Worm (Caenorhabditis elegans): ENCODE results near the gene arx-5.

The arx-5 gene

DNA sequence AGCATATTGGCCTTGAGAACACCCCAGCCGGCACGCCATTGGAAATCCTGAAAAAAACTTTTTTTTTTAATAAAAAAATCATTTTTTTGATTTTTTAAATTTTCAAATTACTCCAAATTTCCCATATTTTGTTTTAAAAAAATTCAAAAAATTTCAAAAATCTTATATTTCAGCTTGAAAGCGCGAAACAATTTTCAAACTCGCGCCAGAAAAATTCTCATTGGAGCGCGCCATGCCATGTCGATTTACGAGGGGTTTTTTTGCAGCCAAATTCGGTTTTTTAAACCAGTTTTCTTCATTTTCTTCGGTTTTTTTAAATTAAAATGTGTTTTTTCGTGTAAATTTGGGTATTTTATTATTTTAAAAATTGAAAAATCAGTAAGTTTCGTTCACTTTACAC, 1.2 kb upstream of the arx-5 start:
- TF ChIP-seq snu-23 (GFP tag; optimal IDR thresholded peaks at IDR 0.05) (no peak), efl-1 (optimal IDR thresholded peaks at IDR 0.05) (no peak), efl-1 (GFP tag; optimal IDR thresholded peaks at IDR 0.05 in 1 of 2) (peak in 1 of 2 experiments; percentile 14)

DNA sequence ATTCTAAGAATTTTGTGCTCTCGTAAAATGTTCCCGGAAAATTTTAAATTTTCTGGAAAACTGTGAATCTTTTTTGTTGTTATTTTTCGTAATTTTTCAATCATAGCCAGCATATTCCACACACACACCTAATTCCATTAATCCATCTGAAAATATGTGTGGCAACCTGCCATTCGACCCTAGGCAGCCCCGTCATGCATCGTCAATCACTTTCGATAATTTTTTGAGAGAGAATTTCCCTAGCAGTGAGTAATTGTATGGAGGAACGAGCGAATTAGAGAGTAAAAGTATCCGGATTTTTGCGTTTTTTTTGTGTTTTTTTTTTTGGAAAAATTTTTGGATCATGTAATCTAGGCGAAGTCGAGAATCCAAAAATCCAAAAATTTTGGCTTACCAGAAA, 4.7 kb downstream of the arx-5 start, which contains the start of gene BE10.4:
Gene BE10.4, plus strand, starts transcription at position 301 of the 400 bp plus-strand sequence.
- TF ChIP-seq blmp-1 (tag; optimal IDR thresholded peaks at IDR 0.05) (peak; percentile 20), nhr-12 (tag; optimal IDR thresholded peaks at IDR 0.05) (no peak), elt-3 (tag; optimal IDR thresholded peaks at IDR 0.05) (no peak), nhr-47 (tag; optimal IDR thresholded peaks at IDR 0.05) (no peak), efl-3 (GFP tag; optimal IDR thresholded peaks at IDR 0.05) (no peak), ama-1 (optimal IDR thresholded peaks at IDR 0.05) (no peak), efl-1 (optimal IDR thresholded peaks at IDR 0.05) (no peak), efl-1 (GFP tag; optimal IDR thresholded peaks at IDR 0.05 in 1 of 2) (peak in 1 of 2 experiments; percentile 81)

DNA sequence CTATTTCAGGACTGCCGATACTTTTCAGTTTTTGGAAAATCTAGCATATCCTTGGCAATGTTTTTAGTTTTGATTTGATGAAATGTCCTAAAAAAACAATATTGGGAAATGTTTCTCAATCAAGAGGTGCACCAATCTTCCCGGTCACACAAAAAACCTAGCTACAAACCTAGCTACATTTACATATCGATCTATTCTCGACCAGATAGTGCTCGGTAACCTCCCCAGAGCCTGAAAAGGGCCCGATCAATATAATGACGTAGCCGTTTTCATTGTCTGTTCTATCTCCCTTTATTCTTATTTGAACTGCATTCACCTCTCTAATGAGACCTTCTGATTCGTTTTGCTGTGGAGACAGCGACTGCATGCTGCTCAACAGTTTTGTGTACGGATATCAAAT, 10.2 kb downstream of the arx-5 start, which contains the start of gene BE10.3:
Gene BE10.3, plus strand, starts transcription at position 301 of the 400 bp plus-strand sequence.
- TF ChIP-seq alr-1 (tag; optimal IDR thresholded peaks at IDR 0.05; ENCODE audit: borderline replicate concordance) (no peak), nhr-71 (tag; optimal IDR thresholded peaks at IDR 0.05) (no peak), C16A3.4 (tag; optimal IDR thresholded peaks at IDR 0.05) (no peak), aly-2 (tag; optimal IDR thresholded peaks at IDR 0.05) (no peak), ceh-90 (tag; optimal IDR thresholded peaks at IDR 0.05) (no peak)

DNA sequence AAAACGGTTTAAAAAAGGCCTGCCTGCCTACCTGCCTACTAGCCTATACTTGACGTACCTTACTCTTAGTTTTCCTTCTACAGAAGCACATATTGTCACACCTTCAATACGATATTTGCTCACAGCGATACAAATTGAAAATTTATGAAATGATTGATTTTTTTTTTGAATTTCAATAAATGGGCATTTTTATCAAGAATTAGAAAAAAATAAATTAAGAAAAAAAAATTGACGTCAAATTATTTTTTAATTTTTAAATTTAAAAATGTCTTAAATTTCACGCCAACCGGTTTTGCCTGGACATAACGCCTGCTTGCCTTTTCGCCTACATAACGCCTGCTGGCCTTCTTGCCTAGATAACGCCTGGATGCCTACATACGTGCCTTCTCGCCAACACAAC, 11.2 kb downstream of the arx-5 start, which contains the start of gene BE10.5:
Gene BE10.5, minus strand, starts transcription at position 101 of the 400 bp plus-strand sequence.
- TF ChIP-seq unc-86 (tag; optimal IDR thresholded peaks at IDR 0.05): no peak
- TF ChIP-seq ceh-8 (GFP tag; optimal IDR thresholded peaks at IDR 0.05): no peak
- no peak for TF ChIP-seq ztf-4 (tag; optimal IDR thresholded peaks at IDR 0.05)
- no peak for TF ChIP-seq nhr-237 (tag; optimal IDR thresholded peaks at IDR 0.05)
- no peak for TF ChIP-seq aly-2 (tag; optimal IDR thresholded peaks at IDR 0.05)
- TF ChIP-seq mdl-1 (tag; optimal IDR thresholded peaks at IDR 0.05): no peak
- TF ChIP-seq nhr-28 (tag; optimal IDR thresholded peaks at IDR 0.05): no peak
- TF ChIP-seq efl-1 (optimal IDR thresholded peaks at IDR 0.05): no peak
- no peak for TF ChIP-seq efl-1 (GFP tag; optimal IDR thresholded peaks at IDR 0.05 in 1 of 2)
- TF ChIP-seq hlh-17 (GFP tag; optimal IDR thresholded peaks at IDR 0.05; ENCODE audit: borderline replicate concordance): no peak
- TF ChIP-seq snpc-4 (tag; optimal IDR thresholded peaks at IDR 0.05): no peak
- TF ChIP-seq lin-39 (tag; optimal IDR thresholded peaks at IDR 0.05): no peak
- TF ChIP-seq ceh-82 (tag; optimal IDR thresholded peaks at IDR 0.05): no peak
- no peak for TF ChIP-seq tbx-2 (tag; optimal IDR thresholded peaks at IDR 0.05)

DNA sequence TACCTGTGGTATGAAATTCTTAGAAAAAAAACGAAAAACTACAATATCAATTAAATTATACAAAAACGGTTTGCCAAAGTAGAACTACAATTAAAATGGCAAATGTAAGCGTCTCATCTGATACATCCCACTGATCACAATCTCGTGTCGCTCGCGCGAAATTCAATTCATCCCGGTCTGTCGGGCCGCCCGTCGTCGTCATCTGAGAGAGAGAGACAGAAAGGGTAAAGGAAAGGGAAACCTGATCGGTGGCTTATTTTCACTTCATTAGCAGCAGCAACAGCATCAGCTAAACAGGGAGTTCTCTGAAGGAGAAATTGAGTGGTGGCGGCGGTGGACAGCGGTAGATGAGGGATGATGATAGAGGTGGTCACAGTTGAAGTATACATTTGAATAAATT, 17.4 kb downstream of the arx-5 start:
- no peak for TF ChIP-seq snu-23 (GFP tag; optimal IDR thresholded peaks at IDR 0.05)
- TF ChIP-seq nhr-77 (tag; optimal IDR thresholded peaks at IDR 0.05): no peak
- TF ChIP-seq blmp-1 (tag; optimal IDR thresholded peaks at IDR 0.05): peak; percentile 100
- TF ChIP-seq ztf-11 (tag; optimal IDR thresholded peaks at IDR 0.05): no peak
- peak; percentile 62 for TF ChIP-seq nhr-85 (tag)
- peak; percentile 0 for TF ChIP-seq nhr-20 (tag; optimal IDR thresholded peaks at IDR 0.05)

DNA sequence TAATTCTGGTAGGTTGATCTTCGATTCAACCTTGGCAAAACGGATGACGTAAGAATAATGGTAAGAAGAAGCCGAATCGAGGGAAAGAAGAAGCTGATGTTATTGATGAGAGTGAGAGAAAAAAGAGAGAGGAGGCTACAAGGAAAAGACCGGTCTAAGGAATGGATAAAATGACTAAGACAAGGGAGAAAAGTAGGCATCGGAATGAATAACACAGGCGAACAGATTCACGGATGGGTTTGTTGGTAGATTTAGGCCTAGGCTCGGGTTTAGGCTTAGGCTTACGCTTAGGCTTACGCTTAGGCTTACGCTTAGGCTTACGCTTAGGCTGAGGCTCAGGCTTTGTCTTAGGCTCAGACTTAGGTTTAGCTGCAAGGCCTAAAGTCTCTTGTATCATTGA, 19.4 kb downstream of the arx-5 start, which contains the start of gene agmo-1:
Gene agmo-1, minus strand, starts transcription at position 101 of the 400 bp plus-strand sequence.
- TF ChIP-seq elt-2 (tag; optimal IDR thresholded peaks at IDR 0.05) (no peak), lin-15B (tag; optimal IDR thresholded peaks at IDR 0.05) (no peak), blmp-1 (tag; optimal IDR thresholded peaks at IDR 0.05) (peak; percentile 32)

DNA sequence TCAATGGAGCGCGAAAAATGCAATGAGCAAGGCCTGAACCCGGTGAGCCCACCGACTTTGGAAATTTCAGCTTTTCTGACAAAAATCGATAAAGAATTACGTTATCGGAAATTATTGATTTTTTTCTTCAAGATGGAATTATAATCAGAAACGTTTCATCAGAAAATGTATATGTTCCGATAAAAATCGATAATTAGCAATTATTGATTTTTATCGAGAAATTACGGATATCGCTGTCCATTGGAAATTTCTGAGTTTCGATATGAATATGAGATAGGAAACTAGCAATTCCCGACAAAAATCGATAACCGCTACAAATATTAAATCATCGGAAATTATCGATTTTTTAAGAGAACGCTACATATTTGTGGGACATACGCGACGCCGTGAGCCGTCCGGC, 23.7 kb downstream of the arx-5 start:
- TF ChIP-seq nhr-11 (tag; optimal IDR thresholded peaks at IDR 0.05): no peak
- no peak for TF ChIP-seq jun-1 (tag; optimal IDR thresholded peaks at IDR 0.05)
- no peak for TF ChIP-seq isw-1 (GFP tag; IDR thresholded peaks at IDR 0.05)
- TF ChIP-seq xbp-1 (tag; optimal IDR thresholded peaks at IDR 0.05): no peak
- no peak for TF ChIP-seq fkh-4 (tag; optimal IDR thresholded peaks at IDR 0.05; ENCODE audit: borderline replicate concordance)
- no peak for TF ChIP-seq nhr-47 (tag; optimal IDR thresholded peaks at IDR 0.05)

Data from whole organism, L1 larva.